Fruit fly (Drosophila melanogaster): ENCODE data around the gene CG32241.

The CG32241 gene

dm6 chr3L:4445824-4446223, 20.6 kb downstream of the CG32241 start (continued):
- TF ChIP-seq CG15073 (GFP tag; optimal IDR thresholded peaks at IDR 0.05), result no peak
- TF ChIP-seq MBD-R2 (GFP tag; IDR thresholded peaks at IDR 0.05), result peak; percentile 33; the same call in 1 of the 2 replicates
- TF ChIP-seq CG32532 (GFP tag; IDR thresholded peaks at IDR 0.05), result peak; percentile 78
- TF ChIP-seq D19B (GFP tag; optimal IDR thresholded peaks at IDR 0.05), result peak; percentile 46
- TF ChIP-seq schlank (tag; optimal IDR thresholded peaks at IDR 0.05), result no peak
- TF ChIP-seq en (GFP tag; optimal IDR thresholded peaks at IDR 0.05), result no peak
- TF ChIP-seq Awh (GFP tag; IDR thresholded peaks at IDR 0.05), result no peak
- no peak for TF ChIP-seq chinmo (GFP tag; IDR thresholded peaks at IDR 0.05; ENCODE audit: partially characterized antibody)
- no peak for TF ChIP-seq yki (optimal IDR thresholded peaks at IDR 0.05)
- TF ChIP-seq CG11695 (GFP tag; IDR thresholded peaks at IDR 0.05), result 0 out of 3 replicates have a peak, but pooled peaks have one; percentile 25
- no peak for TF ChIP-seq tup (GFP tag; optimal IDR thresholded peaks at IDR 0.05)
- TF ChIP-seq B-H1 (GFP tag; IDR thresholded peaks at IDR 0.05), result no peak
- peak; percentile 60 for TF ChIP-seq Meics (GFP tag; optimal IDR thresholded peaks at IDR 0.05)
- TF ChIP-seq Bgb (GFP tag; IDR thresholded peaks at IDR 0.05; ENCODE audit: partially characterized antibody), result no peak
- TF ChIP-seq ci (GFP tag; IDR thresholded peaks at IDR 0.05), result no peak
- TF ChIP-seq Rfx (GFP tag; IDR thresholded peaks at IDR 0.05), result peak; percentile 73
- TF ChIP-seq CG12155 (GFP tag; optimal IDR thresholded peaks at IDR 0.05), result no peak
- TF ChIP-seq CG3407 (GFP tag; optimal IDR thresholded peaks at IDR 0.05), result no peak
- no peak for TF ChIP-seq CG16813 (GFP tag; IDR thresholded peaks at IDR 0.05; ENCODE audit: partially characterized antibody)
- TF ChIP-seq CG34422 (GFP tag; IDR thresholded peaks at IDR 0.05), result no peak
- TF ChIP-seq zen (tag; optimal IDR thresholded peaks at IDR 0.05), result no peak
- TF ChIP-seq CG11504 (tag; optimal IDR thresholded peaks at IDR 0.05), result peak; percentile 44
- TF ChIP-seq CG1024 (GFP tag; IDR thresholded peaks at IDR 0.05), result no peak
- TF ChIP-seq NfI (GFP tag; optimal IDR thresholded peaks at IDR 0.05), result no peak
- no peak for TF ChIP-seq CG4404 (GFP tag; IDR thresholded peaks at IDR 0.05)
- no peak for TF ChIP-seq hb (GFP tag; IDR thresholded peaks at IDR 0.05; ENCODE audit: partially characterized antibody)
- no peak for TF ChIP-seq Vsx1 (GFP tag; optimal IDR thresholded peaks at IDR 0.05)
- TF ChIP-seq CG13123 (GFP tag; optimal IDR thresholded peaks at IDR 0.05), result no peak
- TF ChIP-seq CG7271 (tag; optimal IDR thresholded peaks at IDR 0.05), result no peak
- TF ChIP-seq Taf1 (GFP tag; IDR thresholded peaks at IDR 0.05), result no peak
- no peak for TF ChIP-seq CG5953 (GFP tag; IDR thresholded peaks at IDR 0.05)
- no peak for TF ChIP-seq CkIIα-i1 (GFP tag; IDR thresholded peaks at IDR 0.05)
- no peak for TF ChIP-seq CG8388 (GFP tag; optimal IDR thresholded peaks at IDR 0.05)
- no peak for TF ChIP-seq odd (GFP tag; optimal IDR thresholded peaks at IDR 0.05)
- TF ChIP-seq eyg (GFP tag; optimal IDR thresholded peaks at IDR 0.05), result no peak
- peak; percentile 23 for TF ChIP-seq Med (GFP tag)
- TF ChIP-seq fd64A (GFP tag; optimal IDR thresholded peaks at IDR 0.05), result no peak
- TF ChIP-seq dm (GFP tag; optimal IDR thresholded peaks at IDR 0.05), result no peak
- no peak for TF ChIP-seq jing (GFP tag; optimal IDR thresholded peaks at IDR 0.05)
- no peak for TF ChIP-seq CG17912 (GFP tag; optimal IDR thresholded peaks at IDR 0.05)
- no peak for TF ChIP-seq CG14860 (GFP tag; IDR thresholded peaks at IDR 0.05; ENCODE audit: partially characterized antibody)
- no peak for TF ChIP-seq CG12744 (GFP tag; optimal IDR thresholded peaks at IDR 0.05)
- no peak for TF ChIP-seq CG7745 (tag; optimal IDR thresholded peaks at IDR 0.05)
- TF ChIP-seq klu (GFP tag; IDR thresholded peaks at IDR 0.05), result no peak
- TF ChIP-seq CG33557 (GFP tag; optimal IDR thresholded peaks at IDR 0.05), result no peak
- no peak for TF ChIP-seq Scr (GFP tag; IDR thresholded peaks at IDR 0.05; ENCODE audit: partially characterized antibody)
- no peak for TF ChIP-seq Lpt (GFP tag; optimal IDR thresholded peaks at IDR 0.05)
- no peak for TF ChIP-seq CG1529 (GFP tag; optimal IDR thresholded peaks at IDR 0.05)
- TF ChIP-seq CG13894 (tag; optimal IDR thresholded peaks at IDR 0.05), result no peak
- TF ChIP-seq dpn (GFP tag; optimal IDR thresholded peaks at IDR 0.05), result peak in 1 of 2 experiments; percentile 45
- no peak for TF ChIP-seq Sox102F (GFP tag; optimal IDR thresholded peaks at IDR 0.05)
- peak; percentile 15 for TF ChIP-seq CG13296 (GFP tag; optimal IDR thresholded peaks at IDR 0.05)
